Fruit fly (Drosophila melanogaster) whole organism, prepupa: ENCODE measurements around the gene Vps33B.

Experiments used
- Blimp-1 ChIP-seq: fragments of 200-800 bp; sonication (Bioruptor generic); optimal IDR thresholded peaks from 3 replicates; lab custom pipeline; 2017; ENCODE audit warnings: missing biosample characterization, missing genetic modification characterization, mild to moderate bottlenecking, moderate library complexity, missing genetic modification reagents
- CG10631 ChIP-seq: fragments of 200-800 bp; sonication (Bioruptor generic); optimal IDR thresholded peaks from 2 replicates; lab custom pipeline; 2016; ENCODE audit warnings: missing biosample characterization, missing genetic modification characterization
- CG10669 ChIP-seq: fragments of 200-800 bp; sonication (Bioruptor generic); optimal IDR thresholded peaks from 3 replicates; lab custom pipeline; 2018; ENCODE audit warnings: missing biosample characterization, mild to moderate bottlenecking, missing genetic modification characterization, moderate library complexity
- CG11294 ChIP-seq: fragments of 200-800 bp; sonication (Bioruptor generic); IDR thresholded peaks from 2 replicates; pipeline ENCODE4 v1.3.6; 2022; ENCODE audit warnings: missing biosample characterization, missing genetic modification characterization
- CG11762 ChIP-seq: fragments of 200-800 bp; sonication (Bioruptor generic); optimal IDR thresholded peaks from 3 replicates; lab custom pipeline; 2016; ENCODE audit warnings: missing biosample characterization, missing genetic modification characterization; ENCODE audit not compliant: insufficient read depth
- CG11902 ChIP-seq: fragments of 200-800 bp; sonication (Bioruptor generic); optimal IDR thresholded peaks from 3 replicates; lab custom pipeline; 2016; ENCODE audit warnings: missing biosample characterization, missing genetic modification characterization
- CG15336 ChIP-seq: fragments of 200-800 bp; sonication (Bioruptor generic); IDR thresholded peaks from 2 replicates; pipeline ENCODE4 v1.3.6; 2022; ENCODE audit warnings: missing biosample characterization, missing genetic modification characterization
- CG1621 ChIP-seq: fragments of 200-800 bp; sonication (Bioruptor generic); optimal IDR thresholded peaks from 3 replicates; lab custom pipeline; 2018; ENCODE audit warnings: missing biosample characterization, mild to moderate bottlenecking, missing genetic modification characterization
- CG3032 ChIP-seq: fragments of 200-800 bp; optimal IDR thresholded peaks from 2 replicates; lab custom pipeline; 2019; ENCODE audit warnings: missing biosample characterization, mild to moderate bottlenecking, missing genetic modification characterization, moderate library complexity
- CG32006 ChIP-seq: fragments of 200-800 bp; sonication (Bioruptor generic); optimal IDR thresholded peaks from 3 replicates; lab custom pipeline; 2017; ENCODE audit warnings: missing biosample characterization, mild to moderate bottlenecking, missing genetic modification characterization
- CG34406 ChIP-seq: fragments of 200-800 bp; sonication (Bioruptor generic); optimal IDR thresholded peaks from 3 replicates; lab custom pipeline; 2016; ENCODE audit warnings: missing biosample characterization, missing genetic modification characterization
- CG3919 ChIP-seq: fragments of 200-800 bp; sonication (Bioruptor generic); optimal IDR thresholded peaks from 3 replicates; lab custom pipeline; 2016; ENCODE audit warnings: missing biosample characterization, missing genetic modification characterization
- CG4318 ChIP-seq: fragments of 200-800 bp; sonication (Bioruptor generic); optimal IDR thresholded peaks from 3 replicates; lab custom pipeline; 2017; ENCODE audit warnings: missing biosample characterization, mild to moderate bottlenecking, missing genetic modification characterization
- CG6163 ChIP-seq: fragments of 200-800 bp; sonication (Bioruptor generic); IDR thresholded peaks from 3 replicates; pipeline ENCODE4 v1.3.6; 2022; ENCODE audit warnings: missing biosample characterization, missing genetic modification characterization
- CG6276 ChIP-seq: fragments of 200-800 bp; sonication (Bioruptor generic); optimal IDR thresholded peaks from 2 replicates; lab custom pipeline; 2017; ENCODE audit warnings: missing biosample characterization, mild to moderate bottlenecking, missing genetic modification characterization
- CG6792 ChIP-seq: fragments of 200-800 bp; sonication (Bioruptor generic); optimal IDR thresholded peaks from 3 replicates; lab custom pipeline; 2016; ENCODE audit warnings: missing biosample characterization, missing genetic modification characterization
- CG6808 ChIP-seq: fragments of 200-800 bp; sonication (Bioruptor generic); optimal IDR thresholded peaks from 3 replicates; lab custom pipeline; 2017; ENCODE audit warnings: missing biosample characterization, missing genetic modification characterization, mild to moderate bottlenecking, moderate library complexity, missing genetic modification reagents
- CG7368 ChIP-seq: fragments of 200-800 bp; sonication (Bioruptor generic); optimal IDR thresholded peaks from 3 replicates; lab custom pipeline; 2016; ENCODE audit warnings: missing biosample characterization, missing genetic modification characterization
- CG8632 ChIP-seq: fragments of 200-800 bp; sonication (Bioruptor generic); optimal IDR thresholded peaks from 3 replicates; lab custom pipeline; 2016; ENCODE audit warnings: missing biosample characterization, missing genetic modification characterization
- Eip75B ChIP-seq: fragments of 200-800 bp; sonication (Bioruptor generic); optimal IDR thresholded peaks from 3 replicates; lab custom pipeline; 2016; ENCODE audit warnings: missing biosample characterization, missing genetic modification characterization
- Eip93F ChIP-seq: fragments of 200-800 bp; sonication (Bioruptor generic); optimal IDR thresholded peaks from 2 replicates; lab custom pipeline; 2016; ENCODE audit warnings: missing biosample characterization, mild to moderate bottlenecking, missing genetic modification characterization
- Ets21C ChIP-seq: fragments of 200-800 bp; sonication (Bioruptor generic); optimal IDR thresholded peaks from 3 replicates; lab custom pipeline; 2016; ENCODE audit warnings: missing biosample characterization, missing genetic modification characterization
- Gug ChIP-seq: fragments of 200-800 bp; sonication (Bioruptor generic); IDR thresholded peaks from 2 replicates; pipeline ENCODE4 v1.3.6; 2022; ENCODE audit warnings: missing biosample characterization, missing genetic modification characterization
- Hr38 ChIP-seq: sonication (Bioruptor generic); optimal IDR thresholded peaks from 2 replicates; lab custom pipeline; 2016; ENCODE audit warnings: missing biosample characterization, missing genetic modification characterization
- Hr39 ChIP-seq: fragments of 200-800 bp; sonication (Bioruptor generic); optimal IDR thresholded peaks from 2 replicates; lab custom pipeline; 2016; ENCODE audit warnings: missing biosample characterization, missing genetic modification characterization
- Hr4 ChIP-seq: fragments of 200-800 bp; sonication (Bioruptor generic); optimal IDR thresholded peaks from 3 replicates; lab custom pipeline; 2016; ENCODE audit warnings: missing biosample characterization, missing genetic modification characterization
- Lpt ChIP-seq: fragments of 200-800 bp; sonication (Bioruptor generic); optimal IDR thresholded peaks from 3 replicates; lab custom pipeline; 2016; ENCODE audit warnings: missing biosample characterization, missing genetic modification characterization
- OdsH ChIP-seq: fragments of 200-800 bp; sonication (Bioruptor generic); optimal IDR thresholded peaks from 3 replicates; lab custom pipeline; 2016; ENCODE audit warnings: missing biosample characterization, missing genetic modification characterization
- Smox ChIP-seq: fragments of 200-800 bp; sonication (Bioruptor generic); optimal IDR thresholded peaks from 3 replicates; lab custom pipeline; 2016; ENCODE audit warnings: missing biosample characterization, missing genetic modification characterization
- Sox102F ChIP-seq: fragments of 200-800 bp; sonication (Bioruptor generic); optimal IDR thresholded peaks from 2 replicates; lab custom pipeline; 2016; ENCODE audit warnings: missing biosample characterization, mild to moderate bottlenecking, missing genetic modification characterization
- Sox14 ChIP-seq: fragments of 200-800 bp; sonication (Bioruptor generic); optimal IDR thresholded peaks from 3 replicates; lab custom pipeline; 2016; ENCODE audit warnings: missing biosample characterization, missing genetic modification characterization
- Sox15 ChIP-seq: fragments of 200-800 bp; sonication (Bioruptor generic); optimal IDR thresholded peaks from 3 replicates; lab custom pipeline; 2016; ENCODE audit warnings: missing biosample characterization, missing genetic modification characterization
- acj6 ChIP-seq: fragments of 200-800 bp; sonication (Bioruptor generic); optimal IDR thresholded peaks from 3 replicates; lab custom pipeline; 2016; ENCODE audit warnings: missing biosample characterization, missing genetic modification characterization
- cyc ChIP-seq: fragments of 200-800 bp; sonication (Bioruptor generic); optimal IDR thresholded peaks from 3 replicates; lab custom pipeline; 2016; ENCODE audit warnings: missing biosample characterization, missing genetic modification characterization
- dac ChIP-seq: fragments of 200-800 bp; sonication (Bioruptor generic); optimal IDR thresholded peaks from 2 replicates; lab custom pipeline; 2017; ENCODE audit warnings: missing biosample characterization, mild to moderate bottlenecking, missing genetic modification characterization
- dsx ChIP-seq: fragments of 200-800 bp; optimal IDR thresholded peaks from 3 replicates; lab custom pipeline; 2019; ENCODE audit warnings: missing biosample characterization, mild to moderate bottlenecking, missing genetic modification characterization, moderate library complexity; ENCODE audit not compliant: poor library complexity, severe bottlenecking
- eg ChIP-seq: fragments of 200-800 bp; sonication (Bioruptor generic); IDR thresholded peaks from 3 replicates; pipeline ENCODE4 v1.3.6; 2022; ENCODE audit warnings: missing biosample characterization, missing genetic modification characterization
- esn ChIP-seq: fragments of 200-800 bp; sonication (Bioruptor generic); optimal IDR thresholded peaks from 2 replicates; lab custom pipeline; 2016; ENCODE audit warnings: missing biosample characterization, mild to moderate bottlenecking, missing genetic modification characterization, moderate library complexity
- fd85E ChIP-seq: fragments of 200-800 bp; sonication (Bioruptor generic); optimal IDR thresholded peaks from 3 replicates; lab custom pipeline; 2016; ENCODE audit warnings: missing biosample characterization, missing genetic modification characterization
- fkh ChIP-seq: fragments of 200-800 bp; sonication (Bioruptor generic); optimal IDR thresholded peaks from 3 replicates; lab custom pipeline; 2017; ENCODE audit warnings: missing biosample characterization, mild to moderate bottlenecking, missing genetic modification characterization, moderate library complexity
- lz ChIP-seq: fragments of 200-800 bp; sonication (Bioruptor generic); optimal IDR thresholded peaks from 3 replicates; lab custom pipeline; 2016; ENCODE audit warnings: missing biosample characterization, missing genetic modification characterization
- net ChIP-seq: fragments of 200-800 bp; sonication (Bioruptor generic); optimal IDR thresholded peaks from 3 replicates; lab custom pipeline; 2016; ENCODE audit warnings: missing biosample characterization, missing genetic modification characterization
- salr ChIP-seq, 2 experiments: fragments of 200-800 bp; sonication (Bioruptor generic); optimal IDR thresholded peaks; 3 replicates each; lab custom pipeline; 2016 to 2018; ENCODE audit warnings: missing biosample characterization in 2 of 2, missing genetic modification characterization in 2 of 2, mild to moderate bottlenecking in 1 of 2
- ss ChIP-seq, 2 experiments: fragments of 200-800 bp; sonication (Bioruptor generic); optimal IDR thresholded peaks; 2 replicates in 1 of 2; 3 replicates in 1 of 2; lab custom pipeline; 2017 to 2018; ENCODE audit warnings: mild to moderate bottlenecking in 2 of 2, missing biosample characterization in 2 of 2, missing genetic modification characterization in 2 of 2, moderate library complexity in 1 of 2
- svp ChIP-seq: fragments of 200-800 bp; sonication (Bioruptor generic); peaks from one replicate; lab custom pipeline; 2016; ENCODE audit warnings: missing biosample characterization, missing genetic modification characterization
- topi ChIP-seq: fragments of 200-800 bp; sonication (Bioruptor generic); optimal IDR thresholded peaks from 3 replicates; lab custom pipeline; 2016; ENCODE audit warnings: missing biosample characterization, missing genetic modification characterization

Vps33B gene

dm6 chr3R:25461666-25462065 is 11.6 kb upstream of the Vps33B start (continued):
- TF ChIP-seq CG11294 (GFP tag; lab: Robert Waterston, UW) = no peak
- peak; percentile 71 for TF ChIP-seq esn (GFP tag; lab: Kevin White, UChicago)
- peak; percentile 45 for TF ChIP-seq Sox15 (GFP tag; lab: Kevin White, UChicago)
- TF ChIP-seq svp (GFP tag; lab: Kevin White, UChicago) = peak; percentile 88
- TF ChIP-seq Hr39 (GFP tag; lab: Kevin White, UChicago) = peak; percentile 74
- peak; percentile 52 for TF ChIP-seq topi (GFP tag; lab: Kevin White, UChicago)
- TF ChIP-seq fd85E (GFP tag; lab: Kevin White, UChicago) = no peak
- peak; percentile 39 for TF ChIP-seq CG4318 (GFP tag; lab: Kevin White, UChicago)
- peak; percentile 13 for TF ChIP-seq CG11902 (GFP tag; lab: Kevin White, UChicago)
- peak; percentile 31 for TF ChIP-seq CG3032 (tag; lab: Kevin White, UChicago)
- TF ChIP-seq Lpt (GFP tag; lab: Kevin White, UChicago) = no peak
- peak; percentile 32 for TF ChIP-seq CG6276 (GFP tag; lab: Kevin White, UChicago)
- TF ChIP-seq Gug (GFP tag; lab: Robert Waterston, UW) = no peak
- TF ChIP-seq CG10669 (GFP tag; lab: Kevin White, UChicago) = peak; percentile 51
- TF ChIP-seq CG10631 (GFP tag; lab: Kevin White, UChicago) = peak; percentile 58
- TF ChIP-seq OdsH (GFP tag; lab: Kevin White, UChicago) = peak; percentile 62
- TF ChIP-seq CG1621 = no peak
- no peak for TF ChIP-seq ss (GFP tag; optimal IDR thresholded peaks at IDR 0.05; lab: Kevin White, UChicago)
- TF ChIP-seq CG11762 (GFP tag; lab: Kevin White, UChicago) = peak; percentile 33
- TF ChIP-seq, all 60 proteins: peak for 45

- TF ChIP-seq CG6808 (GFP tag; lab: Kevin White, UChicago) (peak; percentile 95), Hr38 (no peak), CG8632 (GFP tag; lab: Kevin White, UChicago) (peak; percentile 95), CG6792 (GFP tag; lab: Kevin White, UChicago) (peak; percentile 91), Lpt (GFP tag; lab: Kevin White, UChicago) (peak; percentile 83), fd85E (GFP tag; lab: Kevin White, UChicago) (peak; percentile 60), CG3919 (peak; percentile 92), Sox102F (GFP tag; lab: Kevin White, UChicago) (peak; percentile 80), Sox14 (GFP tag; lab: Kevin White, UChicago) (peak; percentile 74), CG6163 (peak; percentile 91), cyc (peak; percentile 76), CG7368 (GFP tag; lab: Kevin White, UChicago) (peak; percentile 88), acj6 (GFP tag; lab: Kevin White, UChicago) (peak; percentile 92), fkh (no peak), eg (GFP tag; lab: Robert Waterston, UW) (peak; percentile 88), Eip75B (peak; percentile 83), lz (GFP tag; lab: Kevin White, UChicago) (peak; percentile 84), dac (peak; percentile 17), CG34406 (GFP tag; lab: Kevin White, UChicago) (peak; percentile 94), Eip93F (peak; percentile 82), salr (GFP tag; optimal IDR thresholded peaks at IDR 0.05; lab: Kevin White, UChicago) (peak; percentile 78 to 86), svp (GFP tag; lab: Kevin White, UChicago) (peak; percentile 96), CG11762 (GFP tag; lab: Kevin White, UChicago) (peak; percentile 85), net (peak; percentile 84), CG10631 (GFP tag; lab: Kevin White, UChicago) (peak; percentile 94), OdsH (GFP tag; lab: Kevin White, UChicago) (peak; percentile 92), CG32006 (GFP tag; lab: Kevin White, UChicago) (peak; percentile 84), dsx (peak; percentile 95), CG11902 (GFP tag; lab: Kevin White, UChicago) (peak; percentile 82), CG4318 (GFP tag; lab: Kevin White, UChicago) (peak; percentile 56), Ets21C (peak; percentile 71), CG15336 (GFP tag; lab: Robert Waterston, UW) (peak; percentile 90), Smox (GFP tag; lab: Kevin White, UChicago) (peak; percentile 83), Blimp-1 (GFP tag; lab: Kevin White, UChicago) (peak; percentile 76), CG1621 (peak; percentile 80), Hr4 (GFP tag; lab: Kevin White, UChicago) (peak; percentile 56), esn (GFP tag; lab: Kevin White, UChicago) (peak; percentile 91)
These were observed 10.5 kb upstream of the Vps33B start for dm6 chr3R:25462642-25463317.
